Worm (Caenorhabditis elegans) whole organism, L4 larva: Measurements from ENCODE around the gene srv-17.
A peak's percentile ranks its signal among the peaks of the same experiment; 100 is the strongest.

Source experiments
- T20F7.1 ChIP-seq: fragments of 200-800 bp; sonication (Bioruptor generic); optimal IDR thresholded peaks from 2 replicates; lab custom pipeline; 2018; ENCODE audit warnings: mild to moderate bottlenecking, missing genetic modification characterization, missing compliant biosample characterization
- ZK337.2 ChIP-seq: fragments of 200-800 bp; sonication (Bioruptor generic); IDR thresholded peaks from 2 replicates; pipeline ENCODE4 v1.3.6; 2022; ENCODE audit warnings: missing genetic modification reagents, missing genetic modification characterization, missing compliant biosample characterization
- ceh-32 ChIP-seq: sonication (generic microtip); optimal IDR thresholded peaks from 2 replicates; lab custom pipeline; 2016; ENCODE audit warnings: mild to moderate bottlenecking, missing genetic modification characterization, missing compliant biosample characterization; ENCODE audit not compliant: poor library complexity
- ceh-82 ChIP-seq: sonication (generic microtip); optimal IDR thresholded peaks from 2 replicates; lab custom pipeline; 2017; ENCODE audit warnings: missing biosample characterization, missing genetic modification characterization
- ces-1 ChIP-seq: fragments of 150-350 bp; sonication (generic microtip); optimal IDR thresholded peaks from 4 replicates; lab custom pipeline; 2014; ENCODE audit warnings: missing biosample characterization, missing genetic modification reagents, missing genetic modification characterization
- cey-2 ChIP-seq: sonication (generic microtip); optimal IDR thresholded peaks from 3 replicates; lab custom pipeline; 2017; ENCODE audit warnings: missing genetic modification characterization, mild to moderate bottlenecking, missing compliant biosample characterization, antibody characterized with exemption, borderline replicate concordance; ENCODE audit not compliant: insufficient read depth
- daf-16 ChIP-seq, 3 experiments: sonication (generic microtip); optimal IDR thresholded peaks; 2 replicates each; lab custom pipeline; 2016 to 2017; ENCODE audit warnings: missing genetic modification characterization in 3 of 3, missing genetic modification reagents in 3 of 3, mild to moderate bottlenecking in 2 of 3, missing compliant biosample characterization in 2 of 3, missing biosample characterization in 1 of 3, moderate library complexity in 1 of 3
- daf-8 ChIP-seq: fragments of 200-800 bp; sonication (Bioruptor generic); IDR thresholded peaks from 2 replicates; pipeline ENCODE4 v1.3.6; 2022; ENCODE audit warnings: missing genetic modification characterization, missing compliant biosample characterization
- dmd-6 ChIP-seq: fragments of 200-800 bp; sonication (Bioruptor generic); IDR thresholded peaks from 2 replicates; pipeline ENCODE4 v1.3.6; 2022; ENCODE audit warnings: missing genetic modification reagents, missing genetic modification characterization, missing compliant biosample characterization
- dmd-8 ChIP-seq: fragments of 200-800 bp; sonication (Bioruptor generic); IDR thresholded peaks from 2 replicates; pipeline ENCODE4 v1.3.6; 2022; ENCODE audit warnings: missing genetic modification characterization, missing compliant biosample characterization
- egl-27 ChIP-seq: sonication (generic microtip); optimal IDR thresholded peaks from 3 replicates; lab custom pipeline; 2017; ENCODE audit warnings: missing biosample characterization, missing genetic modification reagents, missing genetic modification characterization
- jun-1 ChIP-seq: fragments of 150-350 bp; optimal IDR thresholded peaks from 2 replicates; lab custom pipeline; 2014; ENCODE audit warnings: missing biosample characterization, missing genetic modification reagents, missing genetic modification characterization
- lin-13 ChIP-seq: fragments of 150-350 bp; optimal IDR thresholded peaks from 2 replicates; lab custom pipeline; 2014; ENCODE audit warnings: missing biosample characterization, missing genetic modification reagents, missing genetic modification characterization
- lin-15B ChIP-seq: fragments of 150-350 bp; sonication (generic microtip); optimal IDR thresholded peaks from 3 replicates; lab custom pipeline; 2014; ENCODE audit warnings: missing biosample characterization, missing genetic modification characterization
- lsy-2 ChIP-seq, 2 experiments: fragments of 150-350 bp in 1 of 2; sonication (generic microtip) in 1 of 2; optimal IDR thresholded peaks; 2 replicates each; lab custom pipeline; 2014 to 2017; ENCODE audit warnings: missing biosample characterization in 2 of 2, missing genetic modification characterization in 2 of 2
- mxl-2 ChIP-seq: fragments of 200-800 bp; sonication (Bioruptor generic); conservative IDR thresholded peaks from 2 replicates; pipeline ENCODE4 v1.3.6; 2022; ENCODE audit warnings: missing genetic modification reagents, missing genetic modification characterization, missing compliant biosample characterization
- nhr-111 ChIP-seq: fragments of 200-800 bp; sonication (Bioruptor generic); optimal IDR thresholded peaks from 2 replicates; lab custom pipeline; 2018; ENCODE audit warnings: mild to moderate bottlenecking, missing genetic modification characterization, missing compliant biosample characterization
- nhr-41 ChIP-seq: fragments of 200-800 bp; sonication (Bioruptor generic); IDR thresholded peaks from 2 replicates; pipeline ENCODE4 v1.3.6; 2022; ENCODE audit warnings: missing genetic modification reagents, missing genetic modification characterization, missing compliant biosample characterization
- nhr-6 ChIP-seq: fragments of 150-350 bp; optimal IDR thresholded peaks from 2 replicates; lab custom pipeline; 2014; ENCODE audit warnings: missing biosample characterization, missing genetic modification characterization
- skn-1 ChIP-seq: fragments of 150-350 bp; optimal IDR thresholded peaks from 2 replicates; lab custom pipeline; 2014; ENCODE audit warnings: missing biosample characterization, missing genetic modification characterization
- snpc-4 ChIP-seq: fragments of 150-350 bp; optimal IDR thresholded peaks from 2 replicates; lab custom pipeline; 2014; ENCODE audit warnings: missing biosample characterization, missing genetic modification characterization
- spr-1 ChIP-seq: sonication (generic microtip); optimal IDR thresholded peaks from 2 replicates; lab custom pipeline; 2016; ENCODE audit warnings: mild to moderate bottlenecking, missing genetic modification characterization, missing compliant biosample characterization
- tra-1 ChIP-seq: fragments of 200-800 bp; sonication (Bioruptor generic); IDR thresholded peaks from 2 replicates; pipeline ENCODE4 v1.3.6; 2022; ENCODE audit warnings: missing genetic modification reagents, missing genetic modification characterization, missing compliant biosample characterization
- unc-39 ChIP-seq: sonication (generic microtip); optimal IDR thresholded peaks from 2 replicates; lab custom pipeline; 2017; ENCODE audit warnings: missing biosample characterization, missing genetic modification characterization
- unc-62 ChIP-seq, 3 experiments: fragments of 150-350 bp in 1 of 3; sonication (generic microtip); optimal IDR thresholded peaks in 2 of 3; peaks in 1 of 3; 1 replicate in 1 of 3; 2 replicates in 2 of 3; lab custom pipeline; 2014 to 2017; ENCODE audit warnings: missing biosample characterization in 3 of 3, missing genetic modification characterization in 3 of 3, missing genetic modification reagents in 3 of 3, missing genotype in 1 of 3
- zag-1 ChIP-seq: fragments of 150-350 bp; optimal IDR thresholded peaks from 2 replicates; lab custom pipeline; 2014; ENCODE audit warnings: missing biosample characterization, missing genetic modification characterization
- zfp-2 ChIP-seq: sonication (generic microtip); optimal IDR thresholded peaks from 2 replicates; lab custom pipeline; 2016; ENCODE audit warnings: mild to moderate bottlenecking, missing genetic modification characterization, missing compliant biosample characterization

The srv-17 gene

ce11 chrIV:5902730-5903129, 32.8 kb upstream of the srv-17 start:
- TF ChIP-seq nhr-6 (no peak), ces-1 (GFP tag; lab: Kevin White, UChicago) (peak; percentile 75)

ce11 chrIV:5896341-5896740, 26.4 kb upstream of the srv-17 start, which contains the start of gene pck-3:
Gene pck-3 (plus strand): TSS chrIV:5896641.
- no peak for TF ChIP-seq lin-15B (tag; lab: Kevin White, UChicago)
- no peak for TF ChIP-seq lin-13 (GFP tag; lab: Kevin White, UChicago)

DNA sequence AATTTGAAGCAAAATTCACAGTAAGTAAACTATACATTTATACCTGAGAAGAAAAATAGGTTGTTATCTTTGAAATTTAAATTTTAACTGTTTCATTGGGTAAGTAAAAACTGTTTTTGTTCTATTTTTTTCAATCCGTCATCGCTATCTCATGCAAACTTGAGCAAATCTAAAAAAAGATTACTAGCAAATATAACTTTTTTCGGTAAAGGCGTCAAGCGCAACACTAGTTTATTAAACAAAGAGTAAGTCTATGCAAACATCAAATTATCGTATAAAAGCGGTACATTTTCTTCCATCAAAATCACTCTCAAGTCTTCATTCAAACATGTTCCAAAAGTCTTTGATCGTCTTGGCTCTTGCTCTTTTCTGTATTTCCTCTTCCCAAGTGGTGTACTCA, 25.2 kb upstream of the srv-17 start, which contains the start of gene nspb-6:
nspb-6 (plus strand) TSS at position 301 of the 400 bp plus-strand sequence.
- TF ChIP-seq unc-39 = no peak
- no peak for TF ChIP-seq ceh-82
- no peak for TF ChIP-seq snpc-4 (tag; lab: Kevin White, UChicago)
- no peak for TF ChIP-seq spr-1
- TF ChIP-seq tra-1 (GFP tag; lab: Robert Waterston, UW) = no peak
- no peak for TF ChIP-seq cey-2 (tag; lab: Kevin White, UChicago)
- TF ChIP-seq zfp-2 (tag; lab: Kevin White, UChicago) = no peak
- no peak for TF ChIP-seq mxl-2 (GFP tag; lab: Robert Waterston, UW)
- no peak for TF ChIP-seq zag-1 (tag; lab: Kevin White, UChicago)
- no peak for TF ChIP-seq skn-1 (tag; lab: Kevin White, UChicago)
- no peak for TF ChIP-seq daf-8 (GFP tag; lab: Robert Waterston, UW)
- TF ChIP-seq ceh-32 = no peak
- TF ChIP-seq dmd-6 (GFP tag; lab: Robert Waterston, UW) = no peak
- TF ChIP-seq nhr-111 (GFP tag; lab: Kevin White, UChicago) = no peak
- no peak for TF ChIP-seq nhr-41 (GFP tag; lab: Robert Waterston, UW)
- TF ChIP-seq daf-16 (GFP tag; optimal IDR thresholded peaks at IDR 0.05; lab: Kevin White, UChicago) = no peak
- no peak for TF ChIP-seq daf-16 (tag; optimal IDR thresholded peaks at IDR 0.05; lab: Kevin White, UChicago)
- no peak for TF ChIP-seq lin-13 (GFP tag; lab: Kevin White, UChicago)

- TF ChIP-seq dmd-8 (GFP tag; lab: Robert Waterston, UW) = no peak
- TF ChIP-seq egl-27 = no peak
- TF ChIP-seq, all 104 proteins: peak for 0
These were observed 21.3 kb upstream of the srv-17 start, which contains the start of gene H04M03.3 for ce11 chrIV:5891265-5891664. Gene H04M03.3 (plus strand): TSS chrIV:5891565.

- TF ChIP-seq T20F7.1 (GFP tag; lab: Kevin White, UChicago) (no peak), zfp-2 (tag; lab: Kevin White, UChicago) (no peak)
These were observed 16.6 kb upstream of the srv-17 start for ce11 chrIV:5886605-5887004.

- TF ChIP-seq ZK337.2 (GFP tag; lab: Robert Waterston, UW) (no peak), lsy-2 (tag; optimal IDR thresholded peaks at IDR 0.05; lab: Kevin White, UChicago) (no peak), jun-1 (tag; lab: Kevin White, UChicago) (no peak), ces-1 (GFP tag; lab: Kevin White, UChicago) (no peak), unc-62 (GFP tag; optimal IDR thresholded peaks at IDR 0.05 in 1 of 2; lab: Kevin White, UChicago) (peak in 1 of 2 experiments; percentile 29), unc-62 (tag; optimal IDR thresholded peaks at IDR 0.05; lab: Kevin White, UChicago) (no peak), nhr-41 (GFP tag; lab: Robert Waterston, UW) (no peak)
These were observed 15.4 kb upstream of the srv-17 start, which contains the start of gene glf-1 for ce11 chrIV:5885180-5885887. Gene glf-1 (plus strand): TSS chrIV:5885835.
